Fruit fly (Drosophila melanogaster) whole organism, pupa: ENCODE data around the gene CG9932.

Source experiments
- CG32121 ChIP-seq: fragments of 200-800 bp; sonication (Bioruptor generic); IDR thresholded peaks from 2 replicates; pipeline ENCODE4 v1.3.6; 2022; ENCODE audit warnings: missing biosample characterization, missing genetic modification characterization
- CG8159 ChIP-seq: fragments of 200-800 bp; sonication (Bioruptor generic); optimal IDR thresholded peaks from 3 replicates; lab custom pipeline; 2018; ENCODE audit warnings: missing biosample characterization, mild to moderate bottlenecking, missing genetic modification characterization, moderate library complexity
- CG8301 ChIP-seq: fragments of 200-800 bp; sonication (Bioruptor generic); optimal IDR thresholded peaks from 2 replicates; lab custom pipeline; 2018; ENCODE audit warnings: missing biosample characterization, mild to moderate bottlenecking, missing genetic modification characterization
- CG9948 ChIP-seq: fragments of 200-800 bp; sonication (Bioruptor generic); optimal IDR thresholded peaks from 2 replicates; lab custom pipeline; 2018; ENCODE audit warnings: missing biosample characterization, mild to moderate bottlenecking, missing genetic modification characterization, moderate library complexity
- EcR ChIP-seq: fragments of 200-800 bp; sonication (Bioruptor generic); optimal IDR thresholded peaks from 3 replicates; lab custom pipeline; 2019; ENCODE audit warnings: missing biosample characterization, missing genetic modification characterization, mild to moderate bottlenecking, moderate library complexity, missing genetic modification reagents
- Ets98B ChIP-seq: fragments of 200-800 bp; sonication (Bioruptor generic); IDR thresholded peaks from 2 replicates; pipeline ENCODE4 v1.3.6; 2022; ENCODE audit warnings: missing biosample characterization, missing genetic modification characterization
- Pif1B ChIP-seq: fragments of 200-800 bp; sonication (Bioruptor generic); optimal IDR thresholded peaks from 3 replicates; lab custom pipeline; 2016; ENCODE audit warnings: missing biosample characterization, missing genetic modification characterization
- gl ChIP-seq: fragments of 200-800 bp; sonication (Bioruptor generic); optimal IDR thresholded peaks from 2 replicates; lab custom pipeline; 2018; ENCODE audit warnings: missing biosample characterization, mild to moderate bottlenecking, missing genetic modification characterization
- rn ChIP-seq: fragments of 200-800 bp; sonication (Bioruptor generic); IDR thresholded peaks from 2 replicates; pipeline ENCODE4 v1.3.6; 2022; ENCODE audit warnings: missing biosample characterization, missing genetic modification characterization

dm6 chr2L:13060037-13060537 lies at the start of gene CG9932:
- TF ChIP-seq CG8159, result peak; percentile 34
- TF ChIP-seq CG32121, result peak; percentile 67; the same call in 1 of the 2 replicates
- peak; percentile 24 for TF ChIP-seq CG8301 (tag; lab: Kevin White, UChicago)
- no peak for TF ChIP-seq rn
- peak; percentile 75 for TF ChIP-seq Pif1B (GFP tag; lab: Kevin White, UChicago)
- TF ChIP-seq EcR (GFP tag; lab: Kevin White, UChicago), result peak; percentile 52
- TF ChIP-seq Ets98B (GFP tag; lab: Robert Waterston, UW), result peak; percentile 62; the same call in 1 of the 2 replicates
- peak; percentile 14 for TF ChIP-seq CG9948 (tag; lab: Kevin White, UChicago)
- TF ChIP-seq gl (tag; lab: Kevin White, UChicago), result peak; percentile 30
